Worm (Caenorhabditis elegans): Measurements from ENCODE around the gene fcd-2.
"Not testable (repeated sequence)": the region's sequence is repeated elsewhere in the genome, so short reads cannot be mapped to it uniquely, and the experiment has no call there.

fcd-2 gene

DNA sequence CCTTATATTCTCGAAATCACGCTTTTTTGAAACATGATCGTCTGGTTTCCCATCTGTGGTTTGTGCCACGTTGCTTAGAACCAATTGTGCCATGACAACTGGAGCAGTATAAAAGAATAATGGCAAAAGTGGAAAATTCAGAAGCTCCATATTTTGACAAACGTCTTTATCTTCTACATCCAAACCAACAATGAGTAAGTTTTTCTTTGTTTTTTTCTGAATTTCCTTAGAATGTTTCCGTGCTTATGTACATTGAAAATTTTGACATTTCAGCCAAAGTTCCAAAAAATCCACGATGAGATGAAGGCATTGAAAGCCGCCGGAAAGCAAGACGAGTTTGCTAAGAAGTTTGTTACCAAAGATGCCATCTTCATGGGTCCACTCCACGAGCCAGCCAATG lies 19.0 kb upstream of the fcd-2 start, which contains the start of gene Y41E3.6:
Y41E3.6 (plus strand) TSS at position 301 of the 400 bp plus-strand sequence.
- TF ChIP-seq nhr-90 (tag; optimal IDR thresholded peaks at IDR 0.05); let-526 (GFP tag; IDR thresholded peaks at IDR 0.05); let-607 (tag; optimal IDR thresholded peaks at IDR 0.05): not testable (repeated sequence)

ce11 chrIV:15008200-15008599 lies 17.3 kb upstream of the fcd-2 start:
- TF ChIP-seq Y53F4B.3 (GFP tag; IDR thresholded peaks at IDR 0.05) (no peak), snpc-3.4 (tag; optimal IDR thresholded peaks at IDR 0.05) (no peak), hrde-1 (tag; optimal IDR thresholded peaks at IDR 0.05; ENCODE audit: borderline replicate concordance) (no peak), C17E4.6 (GFP tag; IDR thresholded peaks at IDR 0.05) (no peak), ztf-18 (tag; optimal IDR thresholded peaks at IDR 0.05) (no peak), hsf-1 (GFP tag; IDR thresholded peaks at IDR 0.05) (no peak), T26A5.8 (tag; optimal IDR thresholded peaks at IDR 0.05) (no peak), snpc-4 (GFP tag; optimal IDR thresholded peaks at IDR 0.05) (no peak), snpc-4 (tag; optimal IDR thresholded peaks at IDR 0.05) (peak in 1 of 4 experiments; percentile 71), madf-3 (GFP tag; IDR thresholded peaks at IDR 0.05) (no peak), ceh-91 (GFP tag; IDR thresholded peaks at IDR 0.05) (no peak), dpff-1 (tag; optimal IDR thresholded peaks at IDR 0.05) (no peak), akir-1 (GFP tag; optimal IDR thresholded peaks at IDR 0.05) (no peak), attf-6 (GFP tag; IDR thresholded peaks at IDR 0.05) (peak; percentile 67; the same call in 1 of the 2 replicates), ccch-3 (GFP tag; optimal IDR thresholded peaks at IDR 0.05) (no peak)

- no peak for TF ChIP-seq snpc-1.3 (tag; optimal IDR thresholded peaks at IDR 0.05; ENCODE audit: insufficient read depth)
- TF ChIP-seq nhr-120 (GFP tag; IDR thresholded peaks at IDR 0.05) = no peak
- no peak for TF ChIP-seq lir-1 (GFP tag; conservative IDR thresholded peaks at IDR 0.05)
- TF ChIP-seq cebp-2 (GFP tag; IDR thresholded peaks at IDR 0.05) = peak; percentile 87; the same call in 1 of the 2 replicates
- TF ChIP-seq nfyb-1 (GFP tag; IDR thresholded peaks at IDR 0.05) = no peak
- no peak for TF ChIP-seq snpc-4 (GFP tag; optimal IDR thresholded peaks at IDR 0.05)
- peak in 1 of 4 experiments; percentile 71 for TF ChIP-seq snpc-4 (tag; optimal IDR thresholded peaks at IDR 0.05)
- TF ChIP-seq attf-6 (GFP tag; IDR thresholded peaks at IDR 0.05) = peak; percentile 59
- TF ChIP-seq tbp1 (GFP tag; optimal IDR thresholded peaks at IDR 0.05) = peak; percentile 27
- TF ChIP-seq ztf-18 (tag; optimal IDR thresholded peaks at IDR 0.05) = no peak
- no peak for TF ChIP-seq C06A6.2 (GFP tag; conservative IDR thresholded peaks at IDR 0.05)
- peak; percentile 36; the same call in 1 of the 2 replicates for TF ChIP-seq madf-6 (GFP tag; IDR thresholded peaks at IDR 0.05)
- no peak for TF ChIP-seq chd-7 (tag; optimal IDR thresholded peaks at IDR 0.05)
- TF ChIP-seq cebp-1 (GFP tag; IDR thresholded peaks at IDR 0.05) = no peak
- TF ChIP-seq cebp-1 (tag; optimal IDR thresholded peaks at IDR 0.05) = peak; percentile 55
- no peak for TF ChIP-seq zfh-2 (GFP tag; conservative IDR thresholded peaks at IDR 0.05)
- TF ChIP-seq F10E7.11 (tag; optimal IDR thresholded peaks at IDR 0.05) = no peak
- TF ChIP-seq F52B5.7 (tag; optimal IDR thresholded peaks at IDR 0.05) = no peak
- TF ChIP-seq hmg-20 (GFP tag; IDR thresholded peaks at IDR 0.05) = no peak
- TF ChIP-seq let-607 (tag; optimal IDR thresholded peaks at IDR 0.05) = no peak
- TF ChIP-seq F22D6.2 (tag; optimal IDR thresholded peaks at IDR 0.05) = no peak
- TF ChIP-seq hlh-12 (tag; optimal IDR thresholded peaks at IDR 0.05) = no peak
- TF ChIP-seq die-1 (tag; optimal IDR thresholded peaks at IDR 0.05) = no peak
- TF ChIP-seq sdz-38 (tag; optimal IDR thresholded peaks at IDR 0.05) = no peak
- no peak for TF ChIP-seq hrde-1 (tag; optimal IDR thresholded peaks at IDR 0.05; ENCODE audit: borderline replicate concordance)
- TF ChIP-seq lsy-27 (tag; optimal IDR thresholded peaks at IDR 0.05; ENCODE audit: borderline replicate concordance, insufficient read depth) = no peak
- no peak for TF ChIP-seq unc-62 (GFP tag; optimal IDR thresholded peaks at IDR 0.05)
- no peak for TF ChIP-seq F33H1.4 (GFP tag; IDR thresholded peaks at IDR 0.05)
- TF ChIP-seq ceh-27 (GFP tag; optimal IDR thresholded peaks at IDR 0.05) = no peak
- no peak for TF ChIP-seq T07F8.4 (tag; optimal IDR thresholded peaks at IDR 0.05)
- no peak for TF ChIP-seq unc-130 (GFP tag; optimal IDR thresholded peaks at IDR 0.05)
- TF ChIP-seq athp-1 (tag; optimal IDR thresholded peaks at IDR 0.05) = peak; percentile 63
- TF ChIP-seq hlh-26 (GFP tag; conservative IDR thresholded peaks at IDR 0.05) = no peak
These were observed 14.3 kb upstream of the fcd-2 start for ce11 chrIV:15011169-15011568.

All from whole organism, young adult.